Worm (Caenorhabditis elegans) whole organism, L4 larva: Measurements from ENCODE around the gene nhr-221.

Experiments used
- D1046.2 ChIP-seq: fragments of 200-800 bp; sonication (Bioruptor generic); IDR thresholded peaks from 2 replicates; pipeline ENCODE4 v1.3.6; 2022; ENCODE audit warnings: missing genetic modification characterization, missing compliant biosample characterization
- F26F4.8 ChIP-seq: fragments of 200-800 bp; sonication (Bioruptor generic); conservative IDR thresholded peaks from 2 replicates; pipeline ENCODE4 v1.3.6; 2022; ENCODE audit warnings: missing genetic modification characterization, missing compliant biosample characterization
- R02D3.7 ChIP-seq: fragments of 150-350 bp; sonication (generic microtip); optimal IDR thresholded peaks from 3 replicates; lab custom pipeline; 2014; ENCODE audit warnings: missing biosample characterization, missing genetic modification characterization
- Y75B8A.6 ChIP-seq: fragments of 200-800 bp; sonication (Bioruptor generic); IDR thresholded peaks from 2 replicates; pipeline ENCODE4 v1.3.6; 2022; ENCODE audit warnings: missing genetic modification reagents, missing genetic modification characterization, missing compliant biosample characterization
- ceh-28 ChIP-seq: fragments of 150-350 bp; optimal IDR thresholded peaks from 2 replicates; lab custom pipeline; 2014; ENCODE audit warnings: missing biosample characterization, missing genetic modification reagents, missing genetic modification characterization
- gei-8 ChIP-seq: fragments of 200-800 bp; sonication (Bioruptor generic); optimal IDR thresholded peaks from 2 replicates; lab custom pipeline; 2018; ENCODE audit warnings: mild to moderate bottlenecking, missing genetic modification characterization, missing compliant biosample characterization
- lsy-2 ChIP-seq, 2 experiments: fragments of 150-350 bp in 1 of 2; sonication (generic microtip) in 1 of 2; optimal IDR thresholded peaks; 2 replicates each; lab custom pipeline; 2014 to 2017; ENCODE audit warnings: missing biosample characterization in 2 of 2, missing genetic modification characterization in 2 of 2
- mes-2 ChIP-seq: sonication (generic microtip); optimal IDR thresholded peaks from 2 replicates; lab custom pipeline; 2016; ENCODE audit warnings: missing genotype, mild to moderate bottlenecking, missing genetic modification characterization, missing compliant biosample characterization; ENCODE audit not compliant: poor library complexity, severe bottlenecking
- pha-4 ChIP-seq, 2 experiments: fragments of 150-350 bp in 1 of 2; fragments of 200-800 bp in 1 of 2; sonication (Bioruptor generic) in 1 of 2; IDR thresholded peaks in 1 of 2; optimal IDR thresholded peaks in 1 of 2; 2 replicates each; pipeline versions ENCODE4 v1.3.6 to Lab custom; 2014 to 2022; ENCODE audit warnings: missing genetic modification characterization in 2 of 2, missing genetic modification reagents in 2 of 2, missing biosample characterization in 1 of 2, missing compliant biosample characterization in 1 of 2
- snpc-4 ChIP-seq: fragments of 150-350 bp; optimal IDR thresholded peaks from 2 replicates; lab custom pipeline; 2014; ENCODE audit warnings: missing biosample characterization, missing genetic modification characterization
- unc-62 ChIP-seq, 3 experiments: fragments of 150-350 bp in 1 of 3; sonication (generic microtip); optimal IDR thresholded peaks in 2 of 3; peaks in 1 of 3; 1 replicate in 1 of 3; 2 replicates in 2 of 3; lab custom pipeline; 2014 to 2017; ENCODE audit warnings: missing biosample characterization in 3 of 3, missing genetic modification characterization in 3 of 3, missing genetic modification reagents in 3 of 3, missing genotype in 1 of 3
- zag-1 ChIP-seq: fragments of 150-350 bp; optimal IDR thresholded peaks from 2 replicates; lab custom pipeline; 2014; ENCODE audit warnings: missing biosample characterization, missing genetic modification characterization
- ztf-11 ChIP-seq: fragments of 150-350 bp; optimal IDR thresholded peaks from 2 replicates; lab custom pipeline; 2014; ENCODE audit warnings: missing biosample characterization, missing genetic modification characterization

DNA sequence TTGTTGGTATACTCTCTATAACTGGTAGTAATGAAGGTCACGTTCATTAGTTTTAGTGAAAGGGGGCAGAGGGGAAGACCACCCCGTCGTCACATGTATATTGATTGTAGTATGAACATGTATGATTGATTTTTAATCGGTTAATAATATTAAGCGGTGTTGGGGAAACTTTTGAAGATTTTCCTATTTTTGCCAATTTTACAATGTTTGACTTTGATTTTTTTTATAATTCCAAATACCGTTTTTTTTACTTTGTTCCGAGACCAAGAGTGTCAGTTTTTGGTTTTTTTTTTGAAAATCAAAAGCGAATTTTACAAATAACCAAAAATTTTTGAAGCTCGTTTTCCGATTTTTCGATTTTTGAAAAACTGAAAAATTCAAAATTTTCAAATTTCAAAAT, at the start of gene nhr-221:
- no peak for TF ChIP-seq mes-2 (tag; lab: Kevin White, UChicago)
- TF ChIP-seq gei-8 (GFP tag; lab: Kevin White, UChicago): no peak
- TF ChIP-seq lsy-2 (tag; optimal IDR thresholded peaks at IDR 0.05; lab: Kevin White, UChicago): no peak
- TF ChIP-seq pha-4 (GFP tag; IDR thresholded peaks at IDR 0.05; lab: Robert Waterston, UW): no peak
- TF ChIP-seq pha-4 (tag; optimal IDR thresholded peaks at IDR 0.05; lab: Kevin White, UChicago): no peak
- no peak for TF ChIP-seq snpc-4
- no peak for TF ChIP-seq D1046.2
- no peak for TF ChIP-seq F26F4.8 (GFP tag; lab: Robert Waterston, UW)
- no peak for TF ChIP-seq ztf-11 (tag; lab: Kevin White, UChicago)
- TF ChIP-seq zag-1 (tag; lab: Kevin White, UChicago): no peak
- no peak for TF ChIP-seq ceh-28
- TF ChIP-seq unc-62 (GFP tag; optimal IDR thresholded peaks at IDR 0.05 in 1 of 2; lab: Kevin White, UChicago): no peak
- TF ChIP-seq unc-62 (tag; optimal IDR thresholded peaks at IDR 0.05; lab: Kevin White, UChicago): no peak
- no peak for TF ChIP-seq Y75B8A.6 (GFP tag; lab: Robert Waterston, UW)
- TF ChIP-seq R02D3.7 (tag; lab: Kevin White, UChicago): no peak
